Fruit fly (Drosophila melanogaster): ENCODE results near the gene PGAP1.

The PGAP1 gene

DNA sequence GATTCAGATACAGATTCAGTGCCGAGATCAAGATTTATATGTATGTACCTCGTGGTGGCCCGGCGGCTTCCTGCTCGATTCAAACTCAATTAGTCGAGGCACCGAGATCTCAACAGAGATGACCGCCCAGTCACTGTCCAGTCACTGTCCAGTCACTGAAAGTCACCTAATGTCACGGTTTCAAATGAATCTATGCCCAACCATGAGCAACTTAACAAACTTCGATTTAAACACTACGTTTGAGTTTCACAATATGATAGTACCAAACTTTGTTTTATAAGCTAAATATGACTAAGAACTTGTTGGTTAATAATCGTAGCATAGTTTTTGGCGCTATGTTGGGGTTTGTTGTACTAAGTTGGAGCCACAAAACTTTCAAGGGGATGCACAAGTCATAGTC lies 15.8 kb upstream of the PGAP1 start:
- no peak for TF ChIP-seq CTCF (optimal IDR thresholded peaks at IDR 0.05)

DNA sequence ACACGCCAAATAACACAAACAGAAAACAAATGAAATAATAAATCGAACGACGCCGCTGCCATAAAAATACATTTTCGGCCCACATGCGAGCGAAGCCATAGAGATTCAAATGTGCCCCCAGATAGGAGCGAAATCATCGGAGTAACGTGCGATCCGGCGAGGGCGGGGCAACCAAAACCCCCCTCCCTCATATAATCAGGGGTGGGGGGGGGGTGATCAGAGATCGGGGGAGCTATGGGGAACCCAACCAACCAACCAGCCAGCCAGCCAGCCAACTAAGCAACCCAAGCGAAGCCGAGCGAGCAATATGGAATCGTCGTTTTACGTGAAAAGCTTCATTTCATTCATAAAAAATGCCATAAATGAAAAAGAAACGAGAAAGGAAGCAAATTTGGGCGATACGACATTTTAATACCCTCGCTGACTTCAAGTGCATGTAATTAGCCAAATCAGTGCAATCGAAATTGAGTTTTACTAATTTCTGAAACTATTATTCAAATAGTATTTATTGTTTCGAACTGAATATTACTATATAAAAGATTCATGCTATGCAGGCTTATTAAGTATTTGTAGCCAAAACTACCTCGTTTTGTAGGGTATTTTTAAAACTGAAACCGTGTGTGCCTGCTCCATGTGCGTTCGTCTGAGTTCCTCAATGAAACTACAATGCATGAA lies 10.7 kb upstream of the PGAP1 start:
- TF ChIP-seq CTCF (optimal IDR thresholded peaks at IDR 0.05) (no peak), CG8478 (optimal IDR thresholded peaks at IDR 0.05) (no peak)

- TF ChIP-seq CG8478 (optimal IDR thresholded peaks at IDR 0.05), result no peak
Observed at dm6 chrX:5698087-5698727, 8.9 kb upstream of the PGAP1 start, which contains the start of gene AdamTS-B. TSS of gene AdamTS-B (plus strand) at chrX:5698557.

DNA sequence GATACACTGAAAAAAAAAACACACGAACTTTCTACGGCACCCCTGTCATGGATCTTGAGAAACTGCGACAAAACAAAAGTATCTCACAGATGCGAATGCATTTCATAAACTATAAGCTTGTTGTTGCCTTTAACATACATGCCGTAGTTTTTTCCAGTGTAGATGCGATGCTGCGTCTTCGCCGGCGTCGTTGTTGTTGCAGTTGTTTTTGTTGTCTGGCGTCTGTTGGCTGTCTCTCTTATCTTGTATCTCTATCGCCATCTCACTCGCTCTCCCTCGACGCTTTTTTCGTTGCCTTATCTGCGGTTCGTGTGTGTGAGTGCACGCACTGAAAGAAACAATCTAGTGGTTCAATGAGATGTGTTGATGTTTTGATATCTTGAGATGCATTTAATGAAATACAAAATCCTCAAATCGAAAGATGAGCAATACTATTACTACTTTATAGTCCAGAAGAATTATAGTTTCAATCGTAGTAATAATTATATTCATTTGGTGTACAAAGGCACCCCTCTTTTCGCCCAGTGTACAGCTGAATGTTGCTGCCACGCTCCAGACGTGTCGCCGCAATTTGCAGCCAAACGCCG lies 7.3 kb upstream of the PGAP1 start:
- no peak for TF ChIP-seq CTCF (optimal IDR thresholded peaks at IDR 0.05)
- TF ChIP-seq CG8478 (optimal IDR thresholded peaks at IDR 0.05), result no peak

DNA sequence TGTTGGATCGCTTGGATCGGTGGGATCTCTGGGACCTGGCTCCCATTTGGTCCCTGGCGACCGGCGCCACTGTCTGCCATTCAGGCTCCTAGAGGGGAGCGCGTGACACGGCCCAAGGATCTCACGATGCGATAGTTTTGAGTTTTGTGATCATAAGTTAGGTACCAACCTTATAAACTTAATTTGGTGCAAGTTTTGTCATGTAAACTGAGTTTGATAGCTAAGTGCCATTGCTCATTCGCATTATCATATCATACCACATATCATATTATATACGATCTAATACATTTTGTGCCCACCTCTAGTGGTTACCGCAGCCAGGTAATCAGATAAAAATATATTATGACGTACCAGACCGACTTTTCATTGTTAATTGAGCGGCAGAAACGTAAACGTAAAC lies 6.7 kb upstream of the PGAP1 start:
- no peak for TF ChIP-seq CTCF (optimal IDR thresholded peaks at IDR 0.05)
- no peak for TF ChIP-seq CG8478 (optimal IDR thresholded peaks at IDR 0.05)

DNA sequence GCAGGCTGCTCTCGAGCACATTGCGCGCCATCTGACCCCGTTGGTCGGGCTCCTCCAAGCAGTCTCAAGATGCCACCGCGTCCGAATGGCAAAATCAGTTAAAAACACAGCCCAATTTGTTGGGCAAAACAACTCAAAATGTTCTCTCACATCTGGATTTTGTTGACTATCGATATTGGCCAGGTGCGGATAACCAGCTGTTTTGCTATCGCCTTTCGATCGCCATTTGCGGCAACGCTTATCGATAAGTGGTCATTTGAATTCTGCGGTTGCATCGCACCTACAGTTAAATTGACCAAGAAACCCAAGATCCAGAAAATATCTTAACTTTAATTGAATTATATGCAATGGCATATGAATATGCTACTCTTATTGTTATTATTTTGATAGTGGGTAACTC lies 5.8 kb upstream of the PGAP1 start, which contains the start of gene CG3149:
Gene CG3149 (minus strand): TSS at position 171 of the 400 bp plus-strand sequence.
- TF ChIP-seq CTCF (optimal IDR thresholded peaks at IDR 0.05) (no peak), CG8478 (optimal IDR thresholded peaks at IDR 0.05) (no peak)

- no peak for TF ChIP-seq CG8478 (optimal IDR thresholded peaks at IDR 0.05)
- no peak for TF ChIP-seq CTCF (optimal IDR thresholded peaks at IDR 0.05)
Observed at dm6 chrX:5690651-5691379, 1.5 kb upstream of the PGAP1 start.

DNA sequence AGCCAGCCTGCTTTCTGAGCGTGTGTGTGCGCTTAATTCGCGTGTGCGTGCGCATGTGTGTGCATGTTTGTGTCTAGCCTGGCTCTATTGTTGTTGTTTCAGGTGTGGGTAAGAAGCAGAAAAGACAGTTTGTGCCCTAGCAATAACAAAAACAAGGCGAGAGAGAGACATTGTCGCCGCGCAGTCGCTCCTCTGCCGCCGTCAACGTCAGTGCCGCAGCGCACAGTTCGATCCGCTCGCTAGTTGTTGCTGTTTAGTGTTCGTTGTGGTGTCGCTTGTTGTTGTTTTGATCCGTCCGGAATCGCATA lies 897 bp upstream of the PGAP1 start:
- TF ChIP-seq CG8478 (optimal IDR thresholded peaks at IDR 0.05) (no peak), CTCF (optimal IDR thresholded peaks at IDR 0.05) (no peak)

DNA sequence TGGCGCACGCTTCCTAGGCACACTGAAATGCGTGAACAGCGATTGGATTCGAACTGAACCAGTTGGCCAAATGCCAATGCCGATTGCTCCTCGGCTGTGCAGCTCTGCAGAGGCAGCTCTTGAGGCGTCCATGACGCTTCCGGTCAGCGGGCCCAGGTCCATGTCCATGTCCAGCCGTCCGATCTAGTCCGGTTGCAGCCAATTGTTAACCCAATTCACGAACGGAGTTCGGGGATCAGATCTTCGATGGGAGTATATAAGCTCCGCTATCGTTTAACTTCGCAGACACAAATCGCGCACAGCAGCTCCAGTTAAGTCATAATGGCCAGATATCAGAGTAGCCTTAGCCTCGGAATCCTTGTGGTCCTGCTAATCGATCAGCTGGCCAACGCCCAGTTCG lies 6.3 kb downstream of the PGAP1 start, which contains the start of gene CG42449:
Gene CG42449 (plus strand): TSS at position 301 of the 400 bp plus-strand sequence.
- TF ChIP-seq CG8478 (optimal IDR thresholded peaks at IDR 0.05) (no peak), CTCF (optimal IDR thresholded peaks at IDR 0.05) (no peak)

DNA sequence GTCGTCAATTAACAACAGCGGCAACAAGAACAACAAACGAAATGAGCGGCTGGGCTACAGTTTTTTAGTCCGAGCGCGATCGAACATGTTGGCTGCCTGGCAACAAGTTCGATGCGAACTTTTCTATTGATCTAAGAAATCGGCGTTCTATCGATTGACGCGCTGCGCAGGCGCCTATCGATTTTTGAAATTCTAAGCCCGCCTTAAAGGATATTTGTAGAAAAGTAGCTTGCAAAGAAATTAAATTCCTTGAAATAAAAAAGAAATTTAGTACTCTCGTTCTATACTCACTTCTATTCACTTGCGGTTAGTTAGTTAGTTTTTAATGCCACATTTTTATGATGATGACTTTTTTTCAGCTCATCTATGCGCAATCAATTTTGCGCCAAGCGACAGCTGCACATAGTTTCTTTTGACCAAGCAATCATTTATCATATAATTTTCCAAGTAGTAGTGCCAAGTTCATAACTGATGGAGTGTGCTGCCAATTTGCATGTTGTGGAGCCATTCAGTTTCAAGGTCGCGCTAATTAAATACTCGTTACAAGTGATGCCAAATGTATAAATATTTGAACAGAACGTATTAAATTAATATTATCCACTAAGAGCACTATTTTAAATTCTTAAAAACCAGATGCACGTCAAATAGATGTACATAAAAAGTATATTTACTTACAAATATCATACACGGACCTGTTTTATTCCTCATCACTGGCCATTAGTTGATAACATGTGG lies 9.2 kb downstream of the PGAP1 start, which contains the start of the genes Tre1 and Gr5a:
Gene Tre1 (minus strand): TSS at position 45 of the 735 bp plus-strand sequence.
Gene Gr5a (plus strand): TSS at position 685 of the 735 bp plus-strand sequence.
- no peak for TF ChIP-seq CTCF (optimal IDR thresholded peaks at IDR 0.05)
- no peak for TF ChIP-seq CG8478 (optimal IDR thresholded peaks at IDR 0.05)

dm6 chrX:5679079-5679932 lies 10.0 kb downstream of the PGAP1 start:
- TF ChIP-seq CG8478 (optimal IDR thresholded peaks at IDR 0.05), result no peak
- TF ChIP-seq CTCF (optimal IDR thresholded peaks at IDR 0.05), result no peak

DNA sequence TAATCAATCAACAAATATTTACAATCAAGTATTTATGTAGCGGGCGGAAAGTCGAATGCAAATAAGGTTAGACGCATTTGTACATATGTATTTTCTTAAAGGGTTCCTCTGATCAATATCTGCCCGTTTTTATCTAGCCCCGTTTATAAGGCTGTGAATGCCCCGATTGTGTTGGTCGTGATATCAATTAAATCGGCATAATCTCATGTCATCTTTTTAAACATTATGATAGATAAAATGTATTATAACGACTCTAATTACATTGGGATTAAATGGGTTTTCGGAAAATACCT lies 11.1 kb downstream of the PGAP1 start:
- TF ChIP-seq CTCF (optimal IDR thresholded peaks at IDR 0.05) (no peak), CG8478 (optimal IDR thresholded peaks at IDR 0.05) (no peak)

dm6 chrX:5677400-5678177 lies 11.7 kb downstream of the PGAP1 start:
- TF ChIP-seq CG8478 (optimal IDR thresholded peaks at IDR 0.05) (no peak), CTCF (optimal IDR thresholded peaks at IDR 0.05) (no peak)
